Worm (Caenorhabditis elegans) whole organism, L2 larva: ENCODE results near the gene tftc-5.

ENCODE experiments used
- C34F6.9 ChIP-seq: fragments of 150-350 bp; optimal IDR thresholded peaks from 2 replicates; lab custom pipeline; 2014; ENCODE audit warnings: missing biosample characterization, missing genetic modification characterization
- F13H6.1 ChIP-seq: sonication (generic microtip); optimal IDR thresholded peaks from 2 replicates; lab custom pipeline; 2016; ENCODE audit warnings: missing genetic modification characterization, missing compliant biosample characterization
- R02D3.7 ChIP-seq: fragments of 150-350 bp; optimal IDR thresholded peaks from 2 replicates; lab custom pipeline; 2014; ENCODE audit warnings: missing biosample characterization, missing genetic modification characterization
- Y55F3AM.14 ChIP-seq: fragments of 200-800 bp; sonication (Bioruptor generic); optimal IDR thresholded peaks from 2 replicates; lab custom pipeline; 2018; ENCODE audit warnings: mild to moderate bottlenecking, missing genetic modification characterization, missing compliant biosample characterization
- ZK546.5 ChIP-seq: sonication (generic microtip); optimal IDR thresholded peaks from 2 replicates; lab custom pipeline; 2017; ENCODE audit warnings: missing biosample characterization, missing genetic modification characterization
- alr-1 ChIP-seq: fragments of 150-350 bp; optimal IDR thresholded peaks from 2 replicates; lab custom pipeline; 2014; ENCODE audit warnings: missing biosample characterization, missing genetic modification characterization
- aly-2 ChIP-seq: fragments of 150-350 bp; optimal IDR thresholded peaks from 2 replicates; lab custom pipeline; 2014; ENCODE audit warnings: missing biosample characterization, missing genetic modification characterization
- blmp-1 ChIP-seq: sonication (generic microtip); optimal IDR thresholded peaks from 2 replicates; lab custom pipeline; 2017; ENCODE audit warnings: missing genetic modification characterization, mild to moderate bottlenecking, missing compliant biosample characterization, antibody characterized with exemption, moderate library complexity; ENCODE audit not compliant: insufficient read depth
- ceh-16 ChIP-seq: fragments of 150-350 bp; optimal IDR thresholded peaks from 2 replicates; lab custom pipeline; 2014; ENCODE audit warnings: missing biosample characterization, missing genetic modification characterization
- ceh-82 ChIP-seq: fragments of 150-350 bp; optimal IDR thresholded peaks from 2 replicates; lab custom pipeline; 2014; ENCODE audit warnings: missing biosample characterization, missing genetic modification characterization
- crh-2 ChIP-seq: sonication (generic microtip); optimal IDR thresholded peaks from 2 replicates; lab custom pipeline; 2017; ENCODE audit warnings: missing biosample characterization, missing genetic modification characterization
- dmd-4 ChIP-seq: sonication (generic microtip); optimal IDR thresholded peaks from 2 replicates; lab custom pipeline; 2017; ENCODE audit warnings: missing biosample characterization, missing genetic modification characterization
- egl-27 ChIP-seq: sonication (generic microtip); optimal IDR thresholded peaks from 3 replicates; lab custom pipeline; 2017; ENCODE audit warnings: missing biosample characterization, missing genetic modification reagents, missing genetic modification characterization
- elt-3 ChIP-seq: sonication (generic microtip); optimal IDR thresholded peaks from 2 replicates; lab custom pipeline; 2017; ENCODE audit warnings: missing biosample characterization, missing genetic modification characterization
- fos-1 ChIP-seq: fragments of 150-350 bp; optimal IDR thresholded peaks from 2 replicates; lab custom pipeline; 2014; ENCODE audit warnings: missing biosample characterization, missing genetic modification characterization
- gmeb-1 ChIP-seq: fragments of 150-350 bp; optimal IDR thresholded peaks from 2 replicates; lab custom pipeline; 2014; ENCODE audit warnings: missing biosample characterization, missing genetic modification characterization
- lin-11 ChIP-seq: fragments of 150-350 bp; sonication (generic microtip); optimal IDR thresholded peaks from 2 replicates; lab custom pipeline; 2014; ENCODE audit warnings: missing biosample characterization, missing genetic modification characterization, inconsistent platforms, mixed read lengths
- lin-13 ChIP-seq: fragments of 150-350 bp; optimal IDR thresholded peaks from 2 replicates; lab custom pipeline; 2014; ENCODE audit warnings: missing biosample characterization, missing genetic modification reagents, missing genetic modification characterization
- lin-39 ChIP-seq: fragments of 150-350 bp; optimal IDR thresholded peaks from 2 replicates; lab custom pipeline; 2014; ENCODE audit warnings: missing biosample characterization, missing genetic modification reagents, missing genetic modification characterization
- lsy-2 ChIP-seq, 2 experiments: fragments of 150-350 bp in 1 of 2; sonication (generic microtip) in 1 of 2; optimal IDR thresholded peaks; 2 replicates each; lab custom pipeline; 2014 to 2017; ENCODE audit warnings: missing biosample characterization in 2 of 2, missing genetic modification characterization in 2 of 2
- mab-5 ChIP-seq: fragments of 150-350 bp; optimal IDR thresholded peaks from 2 replicates; lab custom pipeline; 2014; ENCODE audit warnings: missing biosample characterization, missing genetic modification characterization
- mbf-1 ChIP-seq: sonication (generic microtip); optimal IDR thresholded peaks from 2 replicates; lab custom pipeline; 2017; ENCODE audit warnings: missing biosample characterization, missing genetic modification characterization
- mdl-1 ChIP-seq, 2 experiments: fragments of 150-350 bp in 1 of 2; sonication (generic microtip) in 1 of 2; optimal IDR thresholded peaks; 2 replicates each; lab custom pipeline; 2017; ENCODE audit warnings: missing biosample characterization in 2 of 2, missing genetic modification characterization in 2 of 2
- nhr-10 ChIP-seq: sonication (generic microtip); optimal IDR thresholded peaks from 2 replicates; lab custom pipeline; 2017; ENCODE audit warnings: missing biosample characterization, missing genetic modification characterization
- nhr-11 ChIP-seq: fragments of 150-350 bp; optimal IDR thresholded peaks from 2 replicates; lab custom pipeline; 2014; ENCODE audit warnings: missing biosample characterization, missing genetic modification characterization
- nhr-12 ChIP-seq: fragments of 150-350 bp; optimal IDR thresholded peaks from 2 replicates; lab custom pipeline; 2014; ENCODE audit warnings: missing biosample characterization, missing genetic modification characterization
- nhr-129 ChIP-seq: fragments of 150-350 bp; optimal IDR thresholded peaks from 2 replicates; lab custom pipeline; 2014; ENCODE audit warnings: missing biosample characterization, missing genetic modification characterization
- nhr-21 ChIP-seq: fragments of 150-350 bp; optimal IDR thresholded peaks from 2 replicates; lab custom pipeline; 2014; ENCODE audit warnings: missing biosample characterization, missing genetic modification characterization
- nhr-23 ChIP-seq: fragments of 150-350 bp; optimal IDR thresholded peaks from 2 replicates; lab custom pipeline; 2014; ENCODE audit warnings: missing biosample characterization, missing genetic modification reagents, missing genetic modification characterization
- nhr-25 ChIP-seq: fragments of 150-350 bp; sonication (generic microtip); optimal IDR thresholded peaks from 3 replicates; lab custom pipeline; 2014; ENCODE audit warnings: missing biosample characterization, missing genetic modification characterization
- nhr-6 ChIP-seq: fragments of 150-350 bp; optimal IDR thresholded peaks from 2 replicates; lab custom pipeline; 2014; ENCODE audit warnings: missing biosample characterization, missing genetic modification characterization
- nhr-77 ChIP-seq: fragments of 150-350 bp; optimal IDR thresholded peaks from 2 replicates; lab custom pipeline; 2014; ENCODE audit warnings: missing biosample characterization, missing genetic modification characterization
- peb-1 ChIP-seq: fragments of 150-350 bp; optimal IDR thresholded peaks from 2 replicates; lab custom pipeline; 2014; ENCODE audit warnings: missing biosample characterization, missing genetic modification characterization
- sem-4 ChIP-seq: fragments of 150-350 bp; optimal IDR thresholded peaks from 2 replicates; lab custom pipeline; 2014; ENCODE audit warnings: missing biosample characterization, missing genetic modification reagents, missing genetic modification characterization
- skn-1 ChIP-seq: sonication (generic microtip); optimal IDR thresholded peaks from 2 replicates; lab custom pipeline; 2017; ENCODE audit warnings: missing biosample characterization, missing genetic modification characterization
- sma-3 ChIP-seq: sonication (generic microtip); optimal IDR thresholded peaks from 2 replicates; lab custom pipeline; 2016; ENCODE audit warnings: missing genetic modification reagents, missing genetic modification characterization, missing compliant biosample characterization
- sma-9 ChIP-seq, 2 experiments: fragments of 150-350 bp in 1 of 2; sonication (generic microtip) in 1 of 2; optimal IDR thresholded peaks; 2 replicates each; lab custom pipeline; 2014 to 2016; ENCODE audit warnings: missing genetic modification characterization in 2 of 2, mild to moderate bottlenecking in 1 of 2, missing biosample characterization in 1 of 2, missing compliant biosample characterization in 1 of 2, missing genetic modification reagents in 1 of 2, moderate library complexity in 1 of 2
- snpc-4 ChIP-seq: fragments of 150-350 bp; optimal IDR thresholded peaks from 2 replicates; lab custom pipeline; 2014; ENCODE audit warnings: missing biosample characterization, missing genetic modification characterization
- unc-39 ChIP-seq: fragments of 150-350 bp; optimal IDR thresholded peaks from 2 replicates; lab custom pipeline; 2014; ENCODE audit warnings: missing biosample characterization, missing genetic modification characterization
- unc-55 ChIP-seq: fragments of 150-350 bp; sonication (generic microtip); optimal IDR thresholded peaks from 3 replicates; lab custom pipeline; 2014; ENCODE audit warnings: missing biosample characterization, missing genetic modification reagents, missing genetic modification characterization
- unc-62 ChIP-seq: fragments of 150-350 bp; optimal IDR thresholded peaks from 2 replicates; lab custom pipeline; 2014; ENCODE audit warnings: missing biosample characterization, missing genetic modification reagents, missing genetic modification characterization
- zag-1 ChIP-seq: fragments of 150-350 bp; optimal IDR thresholded peaks from 2 replicates; lab custom pipeline; 2014; ENCODE audit warnings: missing biosample characterization, missing genetic modification characterization
- ztf-1 ChIP-seq: fragments of 200-800 bp; sonication (Bioruptor generic); conservative IDR thresholded peaks from 2 replicates; pipeline ENCODE4 v1.3.6; 2022; ENCODE audit warnings: missing genetic modification characterization, missing compliant biosample characterization
- ztf-11 ChIP-seq: sonication (generic microtip); optimal IDR thresholded peaks from 2 replicates; lab custom pipeline; 2017; ENCODE audit warnings: missing biosample characterization, missing genetic modification characterization
- ztf-4 ChIP-seq: fragments of 150-350 bp; optimal IDR thresholded peaks from 2 replicates; lab custom pipeline; 2014; ENCODE audit warnings: missing biosample characterization, missing genetic modification characterization

The tftc-5 gene

DNA sequence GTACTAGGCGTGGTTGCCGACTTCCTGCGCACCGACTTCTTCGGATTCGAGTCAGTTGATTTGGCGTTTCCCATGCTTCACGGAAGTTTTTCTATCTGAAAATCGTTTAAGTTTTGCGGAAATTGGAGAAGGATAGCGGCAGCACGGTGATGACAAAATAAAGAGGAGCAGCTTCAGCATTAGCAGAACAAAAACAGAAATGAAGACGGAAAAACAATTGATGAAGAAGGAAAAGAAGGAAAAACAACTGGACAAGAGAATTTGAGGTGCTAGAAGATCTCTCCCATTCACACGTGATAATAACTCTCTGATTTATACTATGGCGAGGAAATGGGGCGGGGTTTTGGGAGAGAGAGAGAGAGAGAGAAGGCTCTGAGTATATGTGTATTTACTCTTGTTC lies 29.9 kb upstream of the tftc-5 start, which contains the start of gene glb-11:
TSS of gene glb-11 (minus strand) at position 101 of the 400 bp plus-strand sequence.
- TF ChIP-seq lin-39 (tag; lab: Kevin White, UChicago) (no peak), peb-1 (tag; lab: Kevin White, UChicago) (no peak), sma-3 (no peak)
- TF ChIP-seq, all 48 proteins: peak for 0

DNA sequence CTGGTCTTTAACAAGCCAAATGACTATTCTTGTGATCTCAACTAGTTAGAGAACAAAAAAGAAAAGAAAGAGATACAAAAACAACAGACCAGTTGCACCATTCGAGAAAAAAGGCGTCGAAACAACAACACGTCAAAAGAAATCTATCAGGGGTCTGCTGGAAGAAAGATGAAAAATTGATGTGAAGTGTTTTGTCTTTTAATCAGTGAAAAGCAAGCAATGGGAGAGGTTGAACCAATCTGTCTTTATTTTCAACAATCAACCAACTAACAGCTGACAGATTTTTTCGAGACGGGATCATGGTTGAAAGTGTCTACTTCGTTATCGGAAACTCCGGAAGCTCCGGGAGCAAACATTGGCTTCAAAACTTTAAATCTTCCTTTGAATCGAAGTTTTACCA lies 27.5 kb upstream of the tftc-5 start:
- TF ChIP-seq unc-62 (GFP tag; lab: Kevin White, UChicago): no peak
- TF ChIP-seq lin-39 (tag; lab: Kevin White, UChicago): no peak
- TF ChIP-seq mab-5 (tag; lab: Kevin White, UChicago): no peak
- peak; percentile 37 for TF ChIP-seq nhr-129
- TF ChIP-seq R02D3.7 (tag; lab: Kevin White, UChicago): no peak
- TF ChIP-seq lsy-2 (tag; optimal IDR thresholded peaks at IDR 0.05; lab: Kevin White, UChicago): no peak
- TF ChIP-seq sma-3: no peak
- TF ChIP-seq sma-9 (GFP tag; optimal IDR thresholded peaks at IDR 0.05; lab: Kevin White, UChicago): peak; percentile 4
- no peak for TF ChIP-seq sma-9 (tag; optimal IDR thresholded peaks at IDR 0.05; lab: Kevin White, UChicago)
- no peak for TF ChIP-seq blmp-1 (tag; lab: Kevin White, UChicago)
- no peak for TF ChIP-seq nhr-6 (tag; lab: Kevin White, UChicago)
- no peak for TF ChIP-seq mdl-1 (tag; optimal IDR thresholded peaks at IDR 0.05; lab: Kevin White, UChicago)
- no peak for TF ChIP-seq nhr-10
- no peak for TF ChIP-seq nhr-12 (tag; lab: Kevin White, UChicago)

DNA sequence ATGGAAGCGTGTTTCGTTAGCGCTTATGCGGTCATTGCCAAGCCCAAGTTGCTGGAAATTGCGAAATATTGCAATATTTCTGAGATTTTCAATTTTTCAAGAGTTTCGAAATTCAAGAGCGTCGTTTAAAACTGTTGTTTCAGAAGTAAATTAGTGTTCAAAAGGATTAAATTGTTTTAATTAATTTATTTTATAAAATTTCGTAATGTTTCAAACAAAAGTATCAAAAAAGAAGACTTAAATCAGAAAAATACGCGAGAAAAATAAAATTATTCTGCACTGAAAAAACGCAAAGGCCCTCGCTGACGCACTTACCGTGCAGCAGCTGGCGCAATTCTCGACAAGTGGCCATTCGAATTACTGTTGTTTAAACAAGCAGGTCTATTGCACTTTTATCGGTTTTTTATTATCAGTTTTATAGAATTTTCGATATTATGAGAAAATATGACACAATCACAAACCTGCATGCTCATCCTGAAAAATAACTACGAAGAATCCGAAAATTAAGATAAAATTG lies 17.8 kb upstream of the tftc-5 start, which contains the start of gene tif-1A:
TSS of gene tif-1A (minus strand) at position 51 of the 517 bp plus-strand sequence.
- TF ChIP-seq C34F6.9 (tag; lab: Kevin White, UChicago): peak; percentile 90
- peak; percentile 70 for TF ChIP-seq mab-5 (tag; lab: Kevin White, UChicago)
- peak; percentile 85 for TF ChIP-seq sma-3
- TF ChIP-seq alr-1 (tag; lab: Kevin White, UChicago): no peak
- no peak for TF ChIP-seq nhr-23 (tag; lab: Kevin White, UChicago)
- TF ChIP-seq ZK546.5 (tag; lab: Kevin White, UChicago): no peak
- TF ChIP-seq nhr-129: peak; percentile 57
- peak; percentile 34 for TF ChIP-seq blmp-1 (tag; lab: Kevin White, UChicago)
- peak; percentile 8 for TF ChIP-seq lin-11 (tag; lab: Kevin White, UChicago)
- TF ChIP-seq nhr-25 (tag; lab: Kevin White, UChicago): peak; percentile 67
- TF ChIP-seq nhr-11 (tag; lab: Kevin White, UChicago): no peak
- TF ChIP-seq ztf-11 (tag; lab: Kevin White, UChicago): no peak
- peak; percentile 21 for TF ChIP-seq nhr-6 (tag; lab: Kevin White, UChicago)
- TF ChIP-seq F13H6.1 (tag; lab: Kevin White, UChicago): peak; percentile 84
- peak; percentile 49 for TF ChIP-seq sem-4 (tag; lab: Kevin White, UChicago)
- peak; percentile 19 for TF ChIP-seq zag-1 (tag; lab: Kevin White, UChicago)
- peak; percentile 73 for TF ChIP-seq lin-13
- no peak for TF ChIP-seq ztf-1 (GFP tag; lab: Robert Waterston, UW)
- peak; percentile 23 for TF ChIP-seq nhr-12 (tag; lab: Kevin White, UChicago)
- peak; percentile 82 for TF ChIP-seq unc-55 (GFP tag; lab: Kevin White, UChicago)
- TF ChIP-seq nhr-21: peak; percentile 72
- TF ChIP-seq sma-9 (GFP tag; optimal IDR thresholded peaks at IDR 0.05; lab: Kevin White, UChicago): peak; percentile 85
- no peak for TF ChIP-seq sma-9 (tag; optimal IDR thresholded peaks at IDR 0.05; lab: Kevin White, UChicago)
- peak; percentile 6 for TF ChIP-seq Y55F3AM.14
- TF ChIP-seq mdl-1 (tag; optimal IDR thresholded peaks at IDR 0.05; lab: Kevin White, UChicago): peak in 1 of 2 experiments; percentile 9
- TF ChIP-seq ceh-16 (tag; lab: Kevin White, UChicago): no peak
- no peak for TF ChIP-seq dmd-4 (tag; lab: Kevin White, UChicago)
- peak; percentile 96 for TF ChIP-seq fos-1
- no peak for TF ChIP-seq elt-3 (tag; lab: Kevin White, UChicago)
- TF ChIP-seq gmeb-1 (tag; lab: Kevin White, UChicago): peak; percentile 90
- no peak for TF ChIP-seq aly-2 (tag; lab: Kevin White, UChicago)
- no peak for TF ChIP-seq lin-39 (tag; lab: Kevin White, UChicago)
- peak; percentile 75 for TF ChIP-seq crh-2
- TF ChIP-seq skn-1 (tag; lab: Kevin White, UChicago): peak; percentile 61
- TF ChIP-seq snpc-4 (tag; lab: Kevin White, UChicago): peak; percentile 73
- TF ChIP-seq peb-1 (tag; lab: Kevin White, UChicago): no peak
- TF ChIP-seq nhr-77 (tag; lab: Kevin White, UChicago): peak; percentile 15
- no peak for TF ChIP-seq mbf-1 (tag; lab: Kevin White, UChicago)
- no peak for TF ChIP-seq ceh-82 (tag; lab: Kevin White, UChicago)
- no peak for TF ChIP-seq unc-39
- TF ChIP-seq unc-62 (GFP tag; lab: Kevin White, UChicago): no peak
- TF ChIP-seq lsy-2 (tag; optimal IDR thresholded peaks at IDR 0.05; lab: Kevin White, UChicago): peak; percentile 81 to 92
- TF ChIP-seq ztf-4 (tag; lab: Kevin White, UChicago): no peak
- TF ChIP-seq egl-27 (tag; lab: Kevin White, UChicago): peak; percentile 20
- TF ChIP-seq nhr-10: peak; percentile 12
- TF ChIP-seq, all 48 proteins: peak for 27
